Fruit fly (Drosophila melanogaster): ENCODE results near the gene inaF-C.

Gene inaF-C

DNA sequence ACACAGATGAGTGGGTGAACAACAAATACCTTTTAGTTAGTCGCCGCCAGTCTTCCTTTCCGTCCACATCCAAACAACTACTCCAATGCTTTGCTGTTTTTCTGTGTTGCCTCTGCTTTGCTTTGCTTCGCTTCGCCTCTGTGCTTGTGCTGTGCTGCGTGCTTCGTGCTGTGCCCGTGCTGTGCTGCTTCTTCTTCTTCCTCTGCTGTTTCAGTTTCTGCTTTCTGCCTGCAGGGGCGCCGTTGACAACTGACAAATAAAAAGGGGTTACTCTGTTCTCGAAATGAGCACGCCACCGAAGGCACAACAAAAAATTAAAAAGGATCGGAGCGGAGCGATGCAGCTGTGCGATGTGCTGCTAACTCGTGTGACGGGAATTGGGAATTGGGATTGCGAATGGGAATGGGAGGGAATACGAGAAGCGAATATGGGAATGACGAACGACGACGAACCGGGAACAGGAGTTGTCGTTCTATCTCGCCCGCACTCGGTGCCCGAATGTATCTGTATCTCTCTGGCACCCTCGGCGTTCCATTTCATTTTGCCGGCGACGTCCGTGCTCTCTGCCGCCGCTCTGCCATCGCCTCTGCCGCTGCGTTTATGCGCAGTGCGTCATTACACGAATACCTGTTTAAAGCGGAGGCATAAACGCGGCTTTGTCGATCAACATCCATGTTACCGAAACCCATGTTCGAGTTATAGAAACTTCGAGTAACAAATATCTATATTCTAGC, 16.9 kb downstream of the inaF-C start (continued):
- TF ChIP-seq onecut (GFP tag; IDR thresholded peaks at IDR 0.05): peak; percentile 59; the same call in 1 of the 2 replicates
- peak; percentile 59; the same call in 1 of the 2 replicates for TF ChIP-seq wdn (GFP tag; IDR thresholded peaks at IDR 0.05)
- TF ChIP-seq ac (GFP tag; optimal IDR thresholded peaks at IDR 0.05): no peak
- TF ChIP-seq p53 (GFP tag; optimal IDR thresholded peaks at IDR 0.05): no peak
- no peak for TF ChIP-seq kay (GFP tag; optimal IDR thresholded peaks at IDR 0.05)
- peak; percentile 54 for TF ChIP-seq CG9727 (GFP tag; optimal IDR thresholded peaks at IDR 0.05)
- peak; percentile 65 for TF ChIP-seq CG4730 (GFP tag; IDR thresholded peaks at IDR 0.05)
- no peak for TF ChIP-seq CG13123 (GFP tag; optimal IDR thresholded peaks at IDR 0.05)
- peak; percentile 2 for TF ChIP-seq Usf (GFP tag; optimal IDR thresholded peaks at IDR 0.05)
- no peak for TF ChIP-seq Doc2 (GFP tag; IDR thresholded peaks at IDR 0.05)
- TF ChIP-seq Oaz (GFP tag; IDR thresholded peaks at IDR 0.05): peak; percentile 65
- peak; percentile 21 for TF ChIP-seq CG10654 (GFP tag; optimal IDR thresholded peaks at IDR 0.05)
- TF ChIP-seq sqz (GFP tag; optimal IDR thresholded peaks at IDR 0.05): peak; percentile 46
- TF ChIP-seq CG15073 (GFP tag; optimal IDR thresholded peaks at IDR 0.05): no peak
- TF ChIP-seq B-H2 (GFP tag; optimal IDR thresholded peaks at IDR 0.05): peak; percentile 39
- TF ChIP-seq CG1024 (GFP tag; IDR thresholded peaks at IDR 0.05): no peak
- TF ChIP-seq chif (GFP tag; optimal IDR thresholded peaks at IDR 0.05): peak in 1 of 2 experiments; percentile 43
- TF ChIP-seq ATbp (GFP tag; optimal IDR thresholded peaks at IDR 0.05): peak; percentile 30
- TF ChIP-seq fd96Cb (tag; optimal IDR thresholded peaks at IDR 0.05): peak; percentile 26
- TF ChIP-seq NFAT (GFP tag; IDR thresholded peaks at IDR 0.05): peak; percentile 62; the same call in 1 of the 2 replicates
- 0 out of 2 replicates have a peak, but pooled peaks have one; percentile 44 for TF ChIP-seq CG11696 (GFP tag; IDR thresholded peaks at IDR 0.05)
- peak; percentile 64 for TF ChIP-seq Fer3 (tag; optimal IDR thresholded peaks at IDR 0.05)
- no peak for TF ChIP-seq Dp (GFP tag; optimal IDR thresholded peaks at IDR 0.05)
- peak; percentile 59 for TF ChIP-seq CG9609 (GFP tag; optimal IDR thresholded peaks at IDR 0.05)
- TF ChIP-seq CG34224 (GFP tag; IDR thresholded peaks at IDR 0.05; ENCODE audit: partially characterized antibody): 0 out of 3 replicates have a peak, but pooled peaks have one; percentile 17
- TF ChIP-seq Hr78 (GFP tag; optimal IDR thresholded peaks at IDR 0.05): peak in 1 of 2 experiments; percentile 16
- TF ChIP-seq Sry-δ (GFP tag; optimal IDR thresholded peaks at IDR 0.05): peak; percentile 40
- no peak for TF ChIP-seq fd102C (GFP tag; optimal IDR thresholded peaks at IDR 0.05)
- no peak for TF ChIP-seq h (optimal IDR thresholded peaks at IDR 0.05)
- TF ChIP-seq Meics (GFP tag; optimal IDR thresholded peaks at IDR 0.05): peak; percentile 82
- TF ChIP-seq unpg (GFP tag; optimal IDR thresholded peaks at IDR 0.05): peak; percentile 66
- peak; percentile 54 for TF ChIP-seq Mad (GFP tag; optimal IDR thresholded peaks at IDR 0.05)
- peak; percentile 29 for TF ChIP-seq Six4 (GFP tag; optimal IDR thresholded peaks at IDR 0.05)
- peak; percentile 14 for TF ChIP-seq vfl (GFP tag; optimal IDR thresholded peaks at IDR 0.05)
- peak; percentile 63 for TF ChIP-seq pum (GFP tag; optimal IDR thresholded peaks at IDR 0.05)
- peak; percentile 72 for TF ChIP-seq Fer1 (GFP tag; optimal IDR thresholded peaks at IDR 0.05)
- peak; percentile 56 for TF ChIP-seq Xrp1 (GFP tag; IDR thresholded peaks at IDR 0.05)
- peak; percentile 46 for TF ChIP-seq B-H1 (GFP tag; IDR thresholded peaks at IDR 0.05)
- peak; percentile 84 for TF ChIP-seq slbo (GFP tag; IDR thresholded peaks at IDR 0.05)
- TF ChIP-seq Trl (optimal IDR thresholded peaks at IDR 0.05): peak in 1 of 2 experiments; percentile 30
- TF ChIP-seq Trl (GFP tag; optimal IDR thresholded peaks at IDR 0.05): peak; percentile 18
- peak; percentile 47 for TF ChIP-seq maf-S (GFP tag; optimal IDR thresholded peaks at IDR 0.05)
- no peak for TF ChIP-seq Stat92E (GFP tag; optimal IDR thresholded peaks at IDR 0.05)
- TF ChIP-seq Lim3 (GFP tag; IDR thresholded peaks at IDR 0.05): no peak
- TF ChIP-seq Sry-β (GFP tag; optimal IDR thresholded peaks at IDR 0.05): no peak
- peak; percentile 32 for TF ChIP-seq CG17912 (GFP tag; optimal IDR thresholded peaks at IDR 0.05)
- peak; percentile 36 for TF ChIP-seq CG30020 (tag; optimal IDR thresholded peaks at IDR 0.05)
- TF ChIP-seq Aef1 (GFP tag; IDR thresholded peaks at IDR 0.05): peak; percentile 61
- peak; percentile 59 for TF ChIP-seq ap (GFP tag; IDR thresholded peaks at IDR 0.05)
- peak; percentile 51 for TF ChIP-seq CG9817 (tag; optimal IDR thresholded peaks at IDR 0.05)
